Fruit fly (Drosophila melanogaster) whole organism, adult: ENCODE measurements around the gene brn.
A peak's percentile ranks its signal among the peaks of the same experiment; 100 is the strongest.

Source experiments
- CG11617 ChIP-seq: fragments of 200-800 bp; sonication (Bioruptor generic); optimal IDR thresholded peaks from 2 replicates; lab custom pipeline; 2017; ENCODE audit warnings: mild to moderate bottlenecking, missing biosample characterization, missing genetic modification reagents, missing genetic modification characterization
- CG12768 ChIP-seq: fragments of 200-800 bp; sonication (Bioruptor generic); optimal IDR thresholded peaks from 2 replicates; lab custom pipeline; 2017; ENCODE audit warnings: missing biosample characterization, missing genetic modification characterization, mild to moderate bottlenecking, moderate library complexity, missing genetic modification reagents
- CG14711 ChIP-seq: fragments of 200-800 bp; sonication (Bioruptor generic); optimal IDR thresholded peaks from 2 replicates; lab custom pipeline; 2018; ENCODE audit warnings: missing biosample characterization, mild to moderate bottlenecking, missing genetic modification characterization, moderate library complexity
- CG1620 ChIP-seq: fragments of 200-800 bp; sonication (Bioruptor generic); optimal IDR thresholded peaks from 2 replicates; lab custom pipeline; 2016; ENCODE audit warnings: missing biosample characterization, missing genetic modification characterization
- CG33017 ChIP-seq: fragments of 200-800 bp; sonication (Bioruptor generic); optimal IDR thresholded peaks from 2 replicates; lab custom pipeline; 2018; ENCODE audit warnings: missing biosample characterization, mild to moderate bottlenecking, missing genetic modification characterization, moderate library complexity
- CG5204 ChIP-seq: fragments of 200-800 bp; sonication (Bioruptor generic); optimal IDR thresholded peaks from 2 replicates; lab custom pipeline; 2016; ENCODE audit warnings: missing biosample characterization, missing genetic modification characterization
- CG7045 ChIP-seq: fragments of 200-800 bp; sonication (Bioruptor generic); optimal IDR thresholded peaks from 2 replicates; lab custom pipeline; 2017; ENCODE audit warnings: missing biosample characterization, mild to moderate bottlenecking, missing genetic modification characterization
- CG7101 ChIP-seq: fragments of 200-800 bp; sonication (Bioruptor generic); optimal IDR thresholded peaks from 2 replicates; lab custom pipeline; 2018; ENCODE audit warnings: missing biosample characterization, mild to moderate bottlenecking, missing genetic modification characterization, moderate library complexity
- Clk ChIP-seq: fragments of 200-800 bp; sonication (Bioruptor generic); optimal IDR thresholded peaks from 2 replicates; lab custom pipeline; 2017; ENCODE audit warnings: missing biosample characterization, missing genetic modification characterization
- Crg-1 ChIP-seq: fragments of 200-800 bp; sonication (Bioruptor generic); optimal IDR thresholded peaks from 2 replicates; lab custom pipeline; 2016; ENCODE audit warnings: missing biosample characterization, missing genetic modification characterization
- Hr96 ChIP-seq: fragments of 200-800 bp; sonication (Bioruptor generic); optimal IDR thresholded peaks from 2 replicates; lab custom pipeline; 2016; ENCODE audit warnings: missing biosample characterization, missing genetic modification characterization
- Mnt ChIP-seq: fragments of 200-800 bp; sonication (Bioruptor generic); optimal IDR thresholded peaks from 2 replicates; lab custom pipeline; 2016; ENCODE audit warnings: missing biosample characterization, mild to moderate bottlenecking, missing genetic modification characterization
- bab1 ChIP-seq: fragments of 200-800 bp; sonication (Bioruptor generic); optimal IDR thresholded peaks from 3 replicates; lab custom pipeline; 2019; ENCODE audit warnings: missing biosample characterization, mild to moderate bottlenecking, missing genetic modification characterization, moderate library complexity
- cic ChIP-seq: fragments of 200-800 bp; sonication (Bioruptor generic); optimal IDR thresholded peaks from 2 replicates; lab custom pipeline; 2017; ENCODE audit warnings: missing biosample characterization, mild to moderate bottlenecking, missing genetic modification characterization, moderate library complexity
- cnc ChIP-seq, 2 experiments: fragments of >200 bp; optimal IDR thresholded peaks; 2 replicates each; lab custom pipeline; 2017
- kay ChIP-seq: fragments of 200-800 bp; sonication (Bioruptor generic); peaks from one replicate; lab custom pipeline; 2016; ENCODE audit warnings: missing biosample characterization, missing genetic modification characterization, borderline replicate concordance
- ovo ChIP-seq: fragments of 200-800 bp; sonication (Bioruptor generic); optimal IDR thresholded peaks from 2 replicates; lab custom pipeline; 2016; ENCODE audit warnings: missing biosample characterization, missing genetic modification characterization
- pad ChIP-seq: fragments of 200-800 bp; sonication (Bioruptor generic); optimal IDR thresholded peaks from 3 replicates; lab custom pipeline; 2017; ENCODE audit warnings: missing biosample characterization, missing genetic modification characterization, mild to moderate bottlenecking, moderate library complexity, missing genetic modification reagents
- tj ChIP-seq: fragments of 200-800 bp; sonication (Bioruptor generic); optimal IDR thresholded peaks from 3 replicates; lab custom pipeline; 2017; ENCODE audit warnings: missing biosample characterization, mild to moderate bottlenecking, missing genetic modification characterization, moderate library complexity
- toe ChIP-seq: fragments of 200-800 bp; sonication (Bioruptor generic); optimal IDR thresholded peaks from 2 replicates; lab custom pipeline; 2016; ENCODE audit warnings: missing biosample characterization, missing genetic modification characterization

The brn gene

DNA sequence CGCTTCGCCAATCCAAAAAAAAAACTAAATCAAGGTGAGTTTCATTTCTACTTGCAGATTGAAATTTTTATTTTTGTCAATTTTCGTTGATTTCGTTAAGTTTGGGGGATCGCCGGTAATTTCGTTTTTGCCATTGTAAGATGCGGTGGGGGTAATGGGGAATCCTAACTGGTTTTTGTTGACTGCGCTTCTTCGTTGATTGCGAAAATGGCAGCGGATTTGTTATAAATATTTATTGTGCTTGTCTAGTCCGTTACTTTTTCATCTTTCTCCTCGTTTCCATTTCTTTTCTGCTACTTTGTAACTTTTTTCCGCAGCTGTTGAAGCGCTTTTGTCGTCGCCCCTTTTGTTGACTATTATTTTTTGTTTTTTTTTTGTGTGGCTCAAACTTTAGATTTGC lies 2.1 kb downstream of the brn start:
- TF ChIP-seq CG7101 (tag; lab: Kevin White, UChicago) (no peak), tj (GFP tag; lab: Kevin White, UChicago) (peak; percentile 60)

DNA sequence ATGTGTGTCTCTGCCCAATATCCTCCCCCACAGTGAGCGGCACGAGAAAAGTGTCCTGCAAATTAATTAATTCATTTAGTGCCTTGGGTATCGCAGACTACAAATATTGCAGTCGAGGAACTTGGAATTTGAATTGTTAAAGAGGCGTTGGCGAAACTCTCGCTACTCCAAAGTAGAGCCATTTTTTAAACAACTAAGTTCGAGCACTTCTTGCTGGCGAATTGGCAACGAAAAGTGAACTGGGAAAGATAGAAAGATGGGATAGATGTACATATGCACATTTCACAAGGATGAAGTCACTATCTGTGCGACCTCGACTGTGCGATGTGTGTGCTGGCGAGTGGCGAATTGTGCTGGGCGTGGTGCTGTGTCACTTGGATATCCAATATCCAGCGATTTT lies 2.6 kb downstream of the brn start:
- no peak for TF ChIP-seq bab1
- TF ChIP-seq CG12768 (GFP tag; lab: Kevin White, UChicago), result peak; percentile 36
- TF ChIP-seq CG7045 (GFP tag; lab: Kevin White, UChicago), result peak; percentile 44
- peak; percentile 32 for TF ChIP-seq CG14711 (tag; lab: Kevin White, UChicago)
- no peak for TF ChIP-seq Mnt
- TF ChIP-seq kay (GFP tag; lab: Kevin White, UChicago), result no peak
- no peak for TF ChIP-seq Clk (GFP tag; lab: Kevin White, UChicago)
- TF ChIP-seq CG7101 (tag; lab: Kevin White, UChicago), result peak; percentile 55
- no peak for TF ChIP-seq Crg-1 (GFP tag; lab: Kevin White, UChicago)
- peak; percentile 47 for TF ChIP-seq CG33017 (tag; lab: Kevin White, UChicago)

DNA sequence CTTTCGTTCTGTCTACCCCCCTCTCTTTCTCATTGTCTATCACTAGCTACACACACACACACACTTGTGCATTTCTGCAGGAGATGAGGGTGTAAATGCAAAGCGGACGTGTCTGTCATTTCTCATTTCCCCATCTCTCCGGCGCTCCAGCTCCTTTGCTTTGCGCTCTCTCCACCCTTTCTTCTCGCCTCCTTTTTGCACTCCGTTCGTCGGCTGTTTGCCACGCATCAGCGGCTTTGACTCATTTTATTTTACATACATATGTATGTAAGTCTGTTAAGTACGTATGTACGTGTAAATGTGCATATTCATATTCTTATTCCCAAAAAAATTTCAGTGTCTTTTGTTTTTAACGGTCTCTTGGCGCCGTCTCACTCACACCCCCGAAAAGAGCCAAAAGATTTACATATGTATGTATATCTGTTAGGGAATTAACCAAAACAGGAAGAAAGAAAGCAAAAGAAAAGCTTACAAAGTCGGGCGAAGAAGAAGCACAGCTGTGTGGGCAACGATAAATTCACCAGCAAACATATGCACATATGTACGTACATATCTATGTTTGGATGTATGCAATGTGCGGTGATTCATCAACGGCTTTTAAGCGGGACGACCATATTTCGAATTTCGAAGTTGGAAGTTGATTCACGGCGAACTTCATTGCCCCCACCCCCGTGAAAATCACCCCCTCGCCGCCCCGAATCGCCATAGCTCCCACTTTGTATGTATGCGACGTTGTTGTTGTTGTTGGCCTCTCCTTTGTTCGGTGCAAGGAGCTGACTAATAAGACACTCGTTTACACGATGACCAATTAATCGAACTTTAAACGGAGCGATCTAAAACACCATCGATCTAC lies 3.3 kb downstream of the brn start:
- TF ChIP-seq pad (GFP tag; lab: Kevin White, UChicago) (peak; percentile 34), bab1 (peak; percentile 21), toe (GFP tag; lab: Kevin White, UChicago) (no peak), CG7045 (GFP tag; lab: Kevin White, UChicago) (no peak)

DNA sequence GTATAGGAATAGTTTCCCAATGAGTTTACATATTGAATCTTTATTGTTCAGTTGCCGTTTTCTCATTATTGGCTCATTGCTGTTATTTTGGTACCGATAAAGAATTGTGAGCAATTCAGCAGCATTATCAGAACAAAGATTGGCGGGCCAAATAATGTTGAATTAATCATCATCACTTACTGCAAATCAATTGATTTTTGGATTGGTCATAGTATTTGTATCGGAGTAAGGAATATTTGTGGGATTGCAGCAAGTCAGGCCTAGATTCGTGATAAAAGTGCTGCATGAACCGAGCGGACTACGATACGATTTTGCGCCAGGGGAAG lies 3.9 kb downstream of the brn start:
- TF ChIP-seq CG7045 (GFP tag; lab: Kevin White, UChicago) (no peak), toe (GFP tag; lab: Kevin White, UChicago) (no peak), Hr96 (GFP tag; lab: Kevin White, UChicago) (no peak), ovo (no peak), Mnt (no peak), cic (GFP tag; lab: Kevin White, UChicago) (no peak), CG33017 (tag; lab: Kevin White, UChicago) (no peak), Crg-1 (GFP tag; lab: Kevin White, UChicago) (no peak), CG5204 (no peak), tj (GFP tag; lab: Kevin White, UChicago) (no peak), bab1 (no peak), Clk (GFP tag; lab: Kevin White, UChicago) (no peak), pad (GFP tag; lab: Kevin White, UChicago) (no peak), CG1620 (GFP tag; lab: Kevin White, UChicago) (no peak), kay (GFP tag; lab: Kevin White, UChicago) (no peak)

DNA sequence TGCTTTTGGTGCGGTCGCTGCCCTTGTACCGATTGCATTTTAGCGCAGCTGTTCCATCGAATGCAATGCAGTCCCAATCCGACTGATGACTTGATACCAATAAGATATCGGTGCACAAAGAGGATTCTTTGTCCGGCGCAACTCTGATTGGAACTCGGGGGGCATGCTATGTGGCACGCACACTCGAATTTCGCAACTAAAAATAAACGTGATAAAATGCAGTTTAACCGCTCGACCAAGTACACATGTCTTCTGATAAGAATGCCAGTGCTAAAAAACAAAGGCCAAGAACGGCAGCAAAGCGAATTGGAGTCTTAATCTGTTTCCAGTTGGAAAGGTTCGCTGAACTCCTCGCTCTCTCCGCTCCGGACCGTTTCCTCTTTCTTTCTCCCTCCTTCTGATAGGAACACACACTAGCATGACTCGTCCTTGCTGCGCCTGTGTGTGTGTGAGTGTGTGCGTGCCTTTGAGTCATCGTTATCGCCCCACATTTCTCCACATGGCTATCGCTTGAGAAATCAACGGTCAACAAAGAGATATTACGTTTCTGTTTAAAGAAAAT lies 4.6 kb downstream of the brn start:
- TF ChIP-seq tj (GFP tag; lab: Kevin White, UChicago) (no peak), ovo (no peak), Crg-1 (GFP tag; lab: Kevin White, UChicago) (peak; percentile 7), CG11617 (GFP tag; lab: Kevin White, UChicago) (no peak), CG7101 (tag; lab: Kevin White, UChicago) (no peak), CG33017 (tag; lab: Kevin White, UChicago) (no peak)

DNA sequence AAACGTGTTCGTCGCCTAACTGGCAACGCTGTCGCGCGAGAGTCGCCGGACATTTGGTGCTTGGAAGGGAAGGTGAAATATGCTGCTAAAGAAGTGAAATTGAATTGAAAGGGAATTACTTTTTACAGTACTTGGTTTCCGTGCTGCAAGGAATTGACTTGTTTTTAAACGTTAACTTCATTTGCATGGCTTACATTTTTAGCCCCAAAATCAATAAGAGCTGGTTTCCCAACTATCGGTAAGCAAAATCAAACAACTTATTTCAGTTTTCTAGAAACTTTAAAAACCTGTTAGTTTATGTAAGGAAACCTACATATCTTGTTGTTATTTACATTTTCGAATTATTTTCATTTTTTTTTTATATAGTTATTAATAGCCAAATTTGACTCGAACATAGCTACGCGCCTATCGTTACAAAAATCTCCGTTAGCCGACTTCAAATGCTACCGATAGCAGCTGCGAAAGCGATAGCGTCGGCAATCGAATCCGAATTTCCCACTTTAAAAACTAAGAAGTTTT lies 9.6 kb downstream of the brn start, which contains the start of the genes dgt4 and Nsun2:
Gene dgt4, plus strand, starts transcription at position 4 of the 519 bp plus-strand sequence.
Gene Nsun2, minus strand, starts transcription at position 37 of the 519 bp plus-strand sequence.
- TF ChIP-seq ovo (no peak), Mnt (peak; percentile 66), tj (GFP tag; lab: Kevin White, UChicago) (no peak), CG12768 (GFP tag; lab: Kevin White, UChicago) (no peak), CG7101 (tag; lab: Kevin White, UChicago) (no peak)

DNA sequence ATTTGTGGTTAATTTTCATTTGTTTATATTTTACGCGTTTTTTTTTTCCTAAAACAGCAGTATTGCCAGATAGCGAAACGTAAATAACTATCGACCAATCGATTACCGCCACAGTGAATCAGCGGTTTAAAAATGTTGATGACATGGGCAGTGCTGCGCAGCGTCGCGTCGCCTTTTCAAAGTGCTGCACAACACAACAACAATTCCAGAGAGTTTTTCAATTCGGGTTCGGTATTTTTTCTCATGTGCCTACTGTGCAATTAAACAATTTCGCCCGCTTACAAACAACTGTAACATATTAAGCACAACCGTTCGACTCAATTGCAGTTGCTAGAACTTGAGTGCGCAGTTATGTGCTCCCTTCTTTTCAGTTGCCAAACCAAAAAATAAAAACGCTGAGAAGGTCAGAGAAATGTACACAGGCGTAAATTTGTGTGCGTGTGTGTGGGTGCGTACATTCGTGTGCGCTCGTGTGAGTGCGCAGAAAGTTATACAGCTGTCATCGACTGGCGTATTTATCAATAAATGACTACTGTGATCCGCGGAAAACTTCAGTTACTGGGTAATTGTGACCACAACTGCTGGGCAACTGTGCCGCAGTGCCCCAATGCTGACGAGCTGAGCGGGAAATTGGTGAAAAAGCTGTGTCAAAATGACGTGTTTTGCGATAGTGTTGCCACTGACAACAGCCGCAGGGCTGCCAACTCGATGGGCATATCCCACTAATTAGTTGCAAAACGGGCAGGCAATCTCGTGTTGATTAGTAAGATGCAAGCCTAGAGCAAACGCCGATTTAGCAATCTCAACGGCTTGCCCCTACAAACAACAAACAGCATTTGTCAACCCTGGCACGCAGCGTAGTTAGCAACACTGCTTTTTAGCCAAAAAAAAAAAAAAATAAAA lies 12.9 kb downstream of the brn start, which contains the start of the genes tyf and Tip60:
Gene tyf, plus strand, starts transcription at position 187 of the 903 bp plus-strand sequence.
Gene Tip60, minus strand, starts transcription at position 654 of the 903 bp plus-strand sequence.
- peak; percentile 63 for TF ChIP-seq tj (GFP tag; lab: Kevin White, UChicago)
- peak; percentile 58 for TF ChIP-seq Crg-1 (GFP tag; lab: Kevin White, UChicago)
- peak; percentile 61 for TF ChIP-seq bab1
- TF ChIP-seq CG1620 (GFP tag; lab: Kevin White, UChicago), result peak; percentile 59
- TF ChIP-seq CG11617 (GFP tag; lab: Kevin White, UChicago), result peak; percentile 3
- no peak for TF ChIP-seq CG12768 (GFP tag; lab: Kevin White, UChicago)
- peak; percentile 78 to 89 for TF ChIP-seq cnc (optimal IDR thresholded peaks at IDR 0.05; lab: Kevin White, UChicago)
- no peak for TF ChIP-seq Clk (GFP tag; lab: Kevin White, UChicago)
- peak; percentile 39 for TF ChIP-seq pad (GFP tag; lab: Kevin White, UChicago)
- TF ChIP-seq CG14711 (tag; lab: Kevin White, UChicago), result peak; percentile 74
- TF ChIP-seq CG7101 (tag; lab: Kevin White, UChicago), result peak; percentile 38
- TF ChIP-seq ovo, result no peak
- no peak for TF ChIP-seq toe (GFP tag; lab: Kevin White, UChicago)
- peak; percentile 69 for TF ChIP-seq Mnt
